Worm (Caenorhabditis elegans): ENCODE results near the gene C03H5.7.

- no peak for TF ChIP-seq ref-1 (GFP tag; conservative IDR thresholded peaks at IDR 0.05)
- no peak for TF ChIP-seq med-1 (GFP tag; optimal IDR thresholded peaks at IDR 0.05; ENCODE audit: insufficient read depth)
- no peak for TF ChIP-seq tab-1 (GFP tag; IDR thresholded peaks at IDR 0.05)
- TF ChIP-seq cog-1 (tag; optimal IDR thresholded peaks at IDR 0.05), result no peak
- TF ChIP-seq flt-1 (GFP tag; IDR thresholded peaks at IDR 0.05), result no peak
Observed at ce11 chrII:367455-367854, 12.6 kb upstream of the C03H5.7 start, which contains the start of gene ptr-3.
